Worm (Caenorhabditis elegans) whole organism, mixed stage, embryonic: ENCODE results near the gene acp-6.

Experiments used
- blmp-1 ChIP-seq: fragments of 150-350 bp; optimal IDR thresholded peaks from 2 replicates; lab custom pipeline; 2014; ENCODE audit warnings: missing biosample characterization, missing genetic modification characterization
- ces-1 ChIP-seq: fragments of 150-350 bp; optimal IDR thresholded peaks from 2 replicates; lab custom pipeline; 2014; ENCODE audit warnings: missing biosample characterization, missing genetic modification reagents, missing genetic modification characterization
- elt-1 ChIP-seq: sonication (generic microtip); optimal IDR thresholded peaks from 2 replicates; lab custom pipeline; 2017; ENCODE audit warnings: missing genetic modification characterization, mild to moderate bottlenecking, missing compliant biosample characterization, antibody characterized with exemption, moderate library complexity, borderline replicate concordance; ENCODE audit not compliant: insufficient read depth
- nhr-28 ChIP-seq: fragments of 150-350 bp; optimal IDR thresholded peaks from 2 replicates; lab custom pipeline; 2014; ENCODE audit warnings: missing biosample characterization, missing genetic modification characterization
- nhr-76 ChIP-seq: sonication (generic microtip); optimal IDR thresholded peaks from 2 replicates; lab custom pipeline; 2017; ENCODE audit warnings: missing biosample characterization, missing genetic modification characterization
- snpc-4 ChIP-seq: fragments of 150-350 bp; optimal IDR thresholded peaks from 2 replicates; lab custom pipeline; 2014; ENCODE audit warnings: missing biosample characterization, missing genetic modification characterization
- sptf-1 ChIP-seq: sonication (generic microtip); optimal IDR thresholded peaks from 2 replicates; lab custom pipeline; 2017; ENCODE audit warnings: mild to moderate bottlenecking, missing genetic modification characterization, moderate library complexity, missing compliant biosample characterization

DNA sequence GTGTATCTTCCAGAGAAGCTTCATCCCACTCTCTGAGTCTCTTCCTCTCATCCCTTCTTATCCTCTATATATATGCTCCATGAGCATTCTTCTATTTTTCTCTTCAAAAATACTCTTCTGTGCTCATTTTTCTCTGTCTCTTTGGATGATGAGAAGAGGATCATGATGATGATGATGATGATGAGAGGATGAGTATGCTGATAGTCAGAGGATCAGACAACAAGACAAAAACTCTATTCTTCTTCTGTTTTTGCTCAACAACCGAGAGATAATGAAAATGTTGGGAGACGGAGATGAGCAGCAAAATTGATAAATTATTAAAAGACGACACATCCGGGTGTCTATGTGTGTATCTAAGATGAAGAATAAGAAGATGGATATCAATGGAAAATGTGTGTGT lies 32.6 kb downstream of the acp-6 start:
- TF ChIP-seq snpc-4 (tag; lab: Kevin White, UChicago), result no peak
- no peak for TF ChIP-seq blmp-1 (tag; lab: Kevin White, UChicago)
- peak; percentile 29 for TF ChIP-seq ces-1
- TF ChIP-seq nhr-76, result no peak
- no peak for TF ChIP-seq nhr-28 (tag; lab: Kevin White, UChicago)
- no peak for TF ChIP-seq elt-1 (tag; lab: Kevin White, UChicago)
- TF ChIP-seq sptf-1 (tag; lab: Kevin White, UChicago), result no peak
